Worm (Caenorhabditis elegans): ENCODE data around the gene faah-5.
"Not testable (repeated sequence)": the region's sequence is repeated elsewhere in the genome, so short reads cannot be mapped to it uniquely, and the experiment has no call there.

faah-5 gene

DNA sequence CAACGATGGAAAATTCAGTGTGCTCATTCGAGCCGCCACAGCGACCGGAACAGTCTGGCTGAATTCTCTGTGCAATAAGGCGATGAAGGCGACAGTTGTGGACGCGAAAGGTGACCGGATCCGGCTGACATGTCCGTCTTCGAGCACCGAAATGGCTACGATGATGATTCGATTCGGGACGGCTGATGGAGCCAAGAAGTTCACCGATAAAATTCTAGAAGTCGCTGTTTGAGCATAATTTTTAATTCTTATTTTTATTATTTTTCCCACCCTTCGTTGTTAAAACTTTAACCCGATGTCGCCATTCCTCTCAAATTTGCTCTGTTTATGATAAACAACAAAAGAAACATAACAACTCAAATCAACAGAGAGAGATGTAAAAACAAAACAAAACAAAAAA, 26.3 kb upstream of the faah-5 start:
- TF ChIP-seq W03F9.2 (tag; optimal IDR thresholded peaks at IDR 0.05) (no peak), dao-5 (tag; optimal IDR thresholded peaks at IDR 0.05) (no peak), him-1 (tag; optimal IDR thresholded peaks at IDR 0.05) (no peak)

DNA sequence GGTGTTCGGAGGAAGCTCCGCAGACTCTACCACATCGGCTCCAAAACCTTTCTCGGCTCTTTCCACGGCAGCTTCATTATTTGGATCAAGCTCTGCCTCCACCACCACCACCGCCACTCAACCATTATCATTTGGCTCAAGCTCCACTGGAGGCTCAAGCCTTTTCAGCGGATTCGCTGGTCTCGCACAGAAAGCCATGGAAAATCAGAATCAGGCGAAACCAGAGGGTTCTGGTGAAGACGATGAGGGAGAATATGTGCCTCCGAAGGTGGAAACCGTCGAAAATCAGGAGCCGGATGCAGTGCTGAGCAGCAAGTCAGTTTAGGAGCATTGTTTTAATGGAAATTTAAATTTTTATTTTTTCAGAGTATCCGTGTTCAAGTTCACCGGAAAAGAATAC, 25.9 kb upstream of the faah-5 start:
- TF ChIP-seq dao-5 (tag; optimal IDR thresholded peaks at IDR 0.05) (no peak), him-1 (tag; optimal IDR thresholded peaks at IDR 0.05) (no peak), W03F9.2 (tag; optimal IDR thresholded peaks at IDR 0.05) (no peak)

DNA sequence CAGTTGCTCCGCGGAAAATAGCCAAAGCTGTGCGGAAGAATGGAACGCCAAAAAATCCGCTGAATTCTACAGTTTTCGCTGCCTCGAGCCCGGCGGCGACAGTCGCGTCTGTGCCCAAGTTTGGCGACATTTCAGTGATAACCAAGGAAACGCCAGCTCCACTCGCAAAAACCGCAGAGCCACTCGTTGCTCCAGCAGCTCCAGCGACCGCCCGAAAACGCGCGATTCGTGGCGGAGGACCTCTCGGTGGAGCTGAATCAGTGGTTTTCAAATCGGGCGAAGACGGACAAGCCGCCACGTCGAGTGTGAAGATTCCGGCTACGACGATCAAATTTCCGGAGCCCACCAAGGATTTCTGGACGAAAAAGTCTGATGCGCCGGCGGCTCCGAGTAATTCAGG, 25.0 kb upstream of the faah-5 start:
- TF ChIP-seq dao-5 (tag; optimal IDR thresholded peaks at IDR 0.05) (no peak), W03F9.2 (tag; optimal IDR thresholded peaks at IDR 0.05) (no peak), him-1 (tag; optimal IDR thresholded peaks at IDR 0.05) (no peak)

DNA sequence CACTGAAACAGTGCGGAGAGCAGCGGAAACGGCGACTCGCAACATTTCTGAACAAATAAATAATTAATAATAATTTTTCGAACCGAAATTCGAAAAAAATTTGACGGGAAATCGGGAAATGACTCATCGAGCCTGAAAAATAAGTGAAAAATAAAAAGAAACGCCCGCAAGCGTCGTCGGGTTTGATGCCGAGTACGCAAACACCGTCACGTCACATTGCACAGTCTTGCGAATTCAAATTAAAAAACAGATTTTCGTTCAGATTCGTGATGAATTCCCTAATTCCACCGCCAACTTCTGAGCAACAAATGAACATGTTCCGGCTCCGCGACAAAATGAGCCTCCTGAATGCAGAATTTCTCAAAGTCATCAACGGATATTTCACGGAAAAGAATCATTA, 24.4 kb upstream of the faah-5 start, which contains the start of the genes ndab-1 and npp-16:
Gene ndab-1, minus strand, starts transcription at position 47 of the 400 bp plus-strand sequence.
Gene npp-16, plus strand, starts transcription at position 263 of the 400 bp plus-strand sequence.
- TF ChIP-seq him-1 (tag; optimal IDR thresholded peaks at IDR 0.05): no peak
- no peak for TF ChIP-seq dao-5 (tag; optimal IDR thresholded peaks at IDR 0.05)
- no peak for TF ChIP-seq W03F9.2 (tag; optimal IDR thresholded peaks at IDR 0.05)

DNA sequence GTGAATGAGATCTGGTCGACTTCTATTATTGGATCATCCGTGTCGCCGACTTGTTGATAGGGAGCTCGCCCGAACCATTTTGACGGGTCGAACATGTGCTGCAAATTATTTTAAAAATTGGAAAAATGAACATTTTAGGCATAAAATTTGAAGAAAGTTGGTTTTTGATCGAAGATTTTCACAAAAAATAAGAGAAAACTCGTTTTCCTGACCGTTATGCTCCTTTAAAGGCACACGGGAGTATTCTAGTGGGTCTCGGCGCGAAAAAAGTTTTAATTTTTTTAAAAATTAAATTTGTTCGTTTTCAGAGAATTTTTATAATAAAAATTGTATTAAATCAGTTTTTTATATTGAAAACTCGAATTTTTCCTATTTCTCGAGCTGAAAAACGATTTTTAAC, 23.0 kb upstream of the faah-5 start, which contains the start of gene Y56A3A.16:
Gene Y56A3A.16, minus strand, starts transcription at position 101 of the 400 bp plus-strand sequence.
- TF ChIP-seq him-1 (tag; optimal IDR thresholded peaks at IDR 0.05): no peak
- no peak for TF ChIP-seq W03F9.2 (tag; optimal IDR thresholded peaks at IDR 0.05)
- TF ChIP-seq dao-5 (tag; optimal IDR thresholded peaks at IDR 0.05): no peak

DNA sequence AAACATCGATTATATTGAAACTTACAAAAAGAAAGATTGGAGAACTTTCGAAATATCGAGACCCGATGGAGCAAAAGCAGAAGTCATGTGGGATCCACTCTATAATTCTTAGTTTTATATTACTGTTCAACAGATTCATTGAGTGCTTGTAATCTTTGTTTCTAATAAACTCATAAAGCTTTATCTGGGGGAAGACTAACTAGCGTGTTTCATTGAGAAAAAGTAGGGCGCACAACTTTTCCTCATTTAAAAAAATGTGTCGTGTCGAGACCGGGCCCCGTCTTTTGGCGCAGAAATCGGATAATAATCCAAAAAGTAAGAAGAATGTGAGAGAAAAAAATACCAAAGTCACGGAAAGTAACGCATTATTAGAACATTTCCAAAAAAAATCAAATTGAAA, 18.5 kb upstream of the faah-5 start, which contains the start of gene faah-4:
Gene faah-4, minus strand, starts transcription at position 101 of the 400 bp plus-strand sequence.
- no peak for TF ChIP-seq dao-5 (tag; optimal IDR thresholded peaks at IDR 0.05)
- TF ChIP-seq him-1 (tag; optimal IDR thresholded peaks at IDR 0.05): no peak
- TF ChIP-seq W03F9.2 (tag; optimal IDR thresholded peaks at IDR 0.05): no peak

DNA sequence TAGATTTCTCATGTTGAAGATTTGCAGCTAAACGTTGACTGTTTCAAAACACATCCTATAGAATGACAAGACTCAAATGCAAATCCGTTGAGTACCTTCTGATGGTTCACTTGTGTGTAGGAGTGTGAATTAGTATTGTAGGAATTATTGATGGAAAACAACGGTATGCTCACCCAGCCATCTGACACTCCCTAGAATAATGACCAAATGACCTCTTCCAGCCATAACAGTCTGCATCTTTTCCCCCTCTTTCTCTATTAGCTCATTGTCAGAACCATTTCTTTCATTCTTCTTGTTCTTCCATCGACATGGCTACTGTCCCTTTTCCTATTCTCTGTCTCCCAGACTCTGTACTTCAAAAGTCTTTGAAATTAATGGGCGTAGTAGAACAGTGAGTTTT, 17.4 kb upstream of the faah-5 start, which contains the start of gene fbxb-24:
Gene fbxb-24, plus strand, starts transcription at position 301 of the 400 bp plus-strand sequence.
- TF ChIP-seq W03F9.2 (tag; optimal IDR thresholded peaks at IDR 0.05): no peak
- TF ChIP-seq dao-5 (tag; optimal IDR thresholded peaks at IDR 0.05): no peak
- no peak for TF ChIP-seq him-1 (tag; optimal IDR thresholded peaks at IDR 0.05)

DNA sequence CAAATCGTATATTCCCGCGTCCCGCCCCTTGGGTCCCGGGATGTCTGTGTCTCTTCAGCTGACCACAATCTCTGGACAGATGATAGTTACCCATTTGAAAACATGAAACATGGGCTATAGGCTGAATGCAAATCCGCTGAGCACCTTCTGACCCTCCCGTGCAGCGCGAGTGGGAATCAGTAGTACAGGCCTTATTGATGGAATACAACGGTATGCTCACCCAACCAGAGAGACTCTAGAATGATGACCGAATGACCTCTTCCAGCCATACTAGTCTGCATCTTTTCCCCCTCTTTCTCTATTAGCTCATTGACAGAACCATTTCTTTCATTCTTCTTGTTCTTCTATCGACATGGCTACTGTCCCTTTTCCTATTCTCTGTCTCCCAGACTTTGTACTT, 15.9 kb upstream of the faah-5 start, which contains the start of gene sdz-33:
Gene sdz-33, plus strand, starts transcription at position 301 of the 400 bp plus-strand sequence.
- TF ChIP-seq him-1 (tag; optimal IDR thresholded peaks at IDR 0.05) (no peak), dao-5 (tag; optimal IDR thresholded peaks at IDR 0.05) (no peak)

DNA sequence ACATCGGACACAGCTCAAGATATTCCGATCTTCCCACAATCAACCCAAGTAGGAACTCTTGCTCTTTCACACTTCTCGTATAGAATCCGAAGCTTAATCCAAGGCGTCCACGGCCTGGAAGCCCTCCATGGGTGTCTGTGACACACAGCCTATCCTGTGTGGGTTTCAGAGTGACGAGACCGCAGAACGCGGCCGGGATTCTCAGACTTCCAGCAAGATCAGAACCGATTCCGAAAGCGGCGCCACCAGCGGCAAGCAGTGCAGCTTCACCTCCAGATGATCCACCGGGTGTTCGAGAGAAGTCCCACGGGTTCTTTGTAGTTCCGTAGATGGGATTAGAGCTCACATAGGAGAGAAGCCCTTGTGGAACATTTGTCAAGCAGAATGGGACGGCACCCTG, 11.5 kb upstream of the faah-5 start:
- TF ChIP-seq dao-5 (tag; optimal IDR thresholded peaks at IDR 0.05): no peak
- no peak for TF ChIP-seq him-1 (tag; optimal IDR thresholded peaks at IDR 0.05)
- TF ChIP-seq W03F9.2 (tag; optimal IDR thresholded peaks at IDR 0.05): no peak

DNA sequence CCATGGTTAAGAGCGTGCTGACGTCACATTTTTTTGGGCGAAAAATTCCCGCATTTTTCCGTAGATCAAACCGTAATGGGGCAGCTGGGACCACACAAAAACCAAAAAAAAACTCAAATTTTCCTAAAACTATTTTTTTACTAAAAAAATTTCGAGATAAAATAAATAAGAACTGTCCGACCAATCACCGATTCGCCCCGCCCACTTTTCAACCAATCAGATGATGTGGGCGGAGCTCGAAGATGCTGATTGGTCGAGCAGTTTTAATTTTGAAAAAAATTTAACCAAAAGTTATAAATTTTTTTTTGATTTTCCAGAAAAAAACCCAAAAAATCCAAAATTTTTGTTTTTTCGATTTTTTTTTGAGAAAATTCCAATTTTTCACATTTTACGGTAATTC, 8.8 kb upstream of the faah-5 start:
- TF ChIP-seq dao-5 (tag; optimal IDR thresholded peaks at IDR 0.05) (no peak), W03F9.2 (tag; optimal IDR thresholded peaks at IDR 0.05) (no peak), him-1 (tag; optimal IDR thresholded peaks at IDR 0.05) (no peak)

DNA sequence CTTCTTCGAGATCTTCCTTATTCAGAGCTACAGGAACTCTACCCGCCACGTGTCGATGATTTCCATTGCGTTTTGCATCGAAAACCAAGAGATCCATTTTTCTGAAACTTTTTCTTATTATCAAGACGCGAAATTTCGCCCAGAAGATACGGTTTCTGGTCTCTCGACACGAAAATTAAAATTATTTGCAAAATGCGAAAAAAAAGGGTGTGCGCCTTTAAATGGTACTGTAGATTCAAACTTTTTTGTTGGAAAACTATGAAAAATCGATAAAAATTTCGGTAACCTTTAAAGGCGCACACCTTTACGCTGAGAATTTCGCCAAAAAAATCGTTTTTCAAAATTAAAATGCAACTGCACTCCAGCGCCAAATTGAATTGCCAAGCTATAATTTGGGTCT, 6.9 kb upstream of the faah-5 start, which contains the start of gene tsen-2:
Gene tsen-2, minus strand, starts transcription at position 101 of the 400 bp plus-strand sequence.
- TF ChIP-seq dao-5 (tag; optimal IDR thresholded peaks at IDR 0.05) (no peak), him-1 (tag; optimal IDR thresholded peaks at IDR 0.05) (no peak), W03F9.2 (tag; optimal IDR thresholded peaks at IDR 0.05) (no peak)

DNA sequence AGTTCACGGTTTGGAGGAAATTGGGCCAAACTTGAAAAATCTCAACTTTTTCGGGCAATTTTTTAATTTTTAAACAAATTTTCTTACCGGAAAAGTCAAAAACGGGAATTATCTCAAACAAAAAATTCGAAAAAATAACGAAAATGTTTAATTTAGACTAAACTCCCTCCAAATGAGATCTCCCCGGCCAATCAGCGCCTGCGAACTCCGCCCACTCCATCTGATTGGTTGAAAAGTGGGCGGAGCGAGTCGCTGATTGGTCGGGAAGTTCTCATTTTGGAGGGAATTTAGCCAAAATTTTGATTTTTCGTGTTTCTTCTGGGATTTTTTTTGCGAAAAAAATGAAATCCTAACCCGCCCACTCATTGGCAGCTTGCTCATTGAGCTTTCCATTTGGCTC, 5.4 kb upstream of the faah-5 start:
- TF ChIP-seq dao-5 (tag; optimal IDR thresholded peaks at IDR 0.05) (no peak), W03F9.2 (tag; optimal IDR thresholded peaks at IDR 0.05) (no peak), him-1 (tag; optimal IDR thresholded peaks at IDR 0.05) (no peak)

DNA sequence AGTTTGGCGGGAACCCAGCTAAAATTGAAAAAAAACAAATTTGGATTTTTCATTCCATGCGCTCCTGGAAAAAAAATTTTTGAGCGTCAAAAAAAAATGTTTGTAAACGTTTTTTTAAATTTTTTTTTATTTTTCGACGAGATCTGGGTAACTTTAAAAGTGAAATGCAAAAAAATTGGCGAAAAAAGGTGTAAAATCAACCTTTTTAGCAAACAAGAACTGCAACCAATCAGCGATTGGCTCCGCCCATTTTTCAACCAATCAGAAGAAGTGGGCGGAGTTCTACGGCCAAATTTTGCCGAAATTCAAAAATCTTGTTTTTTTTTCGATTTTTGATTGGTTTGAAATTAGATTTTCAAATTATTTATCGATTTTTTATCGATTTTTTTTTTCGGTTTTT, 4.3 kb upstream of the faah-5 start:
- TF ChIP-seq W03F9.2 (tag; optimal IDR thresholded peaks at IDR 0.05) (no peak), him-1 (tag; optimal IDR thresholded peaks at IDR 0.05) (no peak), dao-5 (tag; optimal IDR thresholded peaks at IDR 0.05) (no peak)

DNA sequence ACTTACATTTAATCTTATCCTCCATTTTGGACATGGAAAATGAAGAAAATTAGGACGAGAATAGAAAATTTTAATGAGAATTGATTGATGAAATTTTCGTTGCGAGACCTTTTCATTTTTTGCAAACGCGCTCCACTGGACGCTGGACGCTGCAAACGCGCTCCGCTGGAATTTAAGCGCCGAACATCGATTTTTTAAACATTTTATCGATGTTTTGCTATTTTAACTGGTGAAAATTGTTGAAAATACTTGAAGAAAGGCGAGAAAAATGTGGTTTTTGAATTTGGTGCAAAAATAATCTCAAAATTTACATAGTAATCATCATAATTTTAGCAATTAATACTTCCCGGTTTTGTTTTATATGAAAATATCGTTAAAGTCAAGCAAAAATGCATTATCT, 1.7 kb upstream of the faah-5 start, which contains the start of gene Y56A3A.41:
Gene Y56A3A.41, minus strand, starts transcription at position 101 of the 400 bp plus-strand sequence.
- TF ChIP-seq W03F9.2 (tag; optimal IDR thresholded peaks at IDR 0.05): no peak
- no peak for TF ChIP-seq dao-5 (tag; optimal IDR thresholded peaks at IDR 0.05)
- TF ChIP-seq him-1 (tag; optimal IDR thresholded peaks at IDR 0.05): no peak

DNA sequence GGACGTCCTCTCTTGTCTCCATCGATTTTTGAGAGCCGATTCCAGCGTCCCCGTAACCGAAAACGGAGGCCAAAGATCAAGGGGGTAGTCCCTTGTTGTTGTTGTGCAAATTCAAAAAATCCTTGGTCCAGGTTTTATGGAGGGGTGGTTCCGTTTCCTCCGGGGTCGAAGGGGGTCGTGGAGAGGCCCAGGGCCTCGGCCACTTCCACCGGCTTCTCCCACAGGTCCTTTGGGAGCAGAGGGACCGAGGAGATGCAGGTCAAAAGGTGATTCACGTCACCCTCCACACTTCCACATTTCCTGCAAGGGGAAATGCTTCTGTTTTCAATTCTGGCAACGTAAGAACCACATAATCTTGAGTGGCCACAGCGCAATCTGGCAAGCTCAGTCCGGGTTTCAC, 7.5 kb downstream of the faah-5 start, which contains the start of gene fbxb-22:
Gene fbxb-22, minus strand, starts transcription at position 61 of the 400 bp plus-strand sequence.
- not testable (repeated sequence) for TF ChIP-seq W03F9.2, him-1, dao-5 (tag; optimal IDR thresholded peaks at IDR 0.05)

All from whole organism, L4/young adult.